Fruit fly (Drosophila melanogaster) whole organism, embryonic: ENCODE data around the gene CG8460.

ENCODE experiments used
- ATbp ChIP-seq: fragments of 200-800 bp; sonication (Bioruptor generic); optimal IDR thresholded peaks from 2 replicates; lab custom pipeline; 2017; ENCODE audit warnings: missing biosample characterization, mild to moderate bottlenecking, missing genetic modification characterization, missing genetic modification reagents
- Atf3 ChIP-seq: fragments of 200-800 bp; sonication (Bioruptor generic); optimal IDR thresholded peaks from 3 replicates; lab custom pipeline; 2016; ENCODE audit warnings: missing biosample characterization, missing genetic modification characterization
- B-H2 ChIP-seq: fragments of 200-800 bp; sonication (Bioruptor generic); optimal IDR thresholded peaks from 2 replicates; lab custom pipeline; 2018; ENCODE audit warnings: missing biosample characterization, mild to moderate bottlenecking, missing genetic modification characterization
- Blimp-1 ChIP-seq: fragments of 200-800 bp; sonication (Bioruptor generic); optimal IDR thresholded peaks from 3 replicates; lab custom pipeline; 2018; ENCODE audit warnings: missing biosample characterization, missing genetic modification characterization, mild to moderate bottlenecking, moderate library complexity, missing genetic modification reagents
- CG10565 ChIP-seq: fragments of 200-800 bp; sonication (Bioruptor generic); optimal IDR thresholded peaks from 3 replicates; lab custom pipeline; 2016; ENCODE audit warnings: missing biosample characterization, mild to moderate bottlenecking, missing genetic modification characterization
- CG11456 ChIP-seq: fragments of 200-800 bp; sonication (Bioruptor generic); IDR thresholded peaks from 3 replicates; pipeline ENCODE4 v1.3.6; 2022; ENCODE audit warnings: missing biosample characterization, missing genetic modification characterization
- CG12744 ChIP-seq: fragments of 200-800 bp; sonication (Bioruptor generic); optimal IDR thresholded peaks from 2 replicates; lab custom pipeline; 2016; ENCODE audit warnings: missing biosample characterization, missing genetic modification characterization
- CG12769 ChIP-seq: fragments of 200-800 bp; sonication (Bioruptor generic); optimal IDR thresholded peaks from 2 replicates; lab custom pipeline; 2019; ENCODE audit warnings: missing biosample characterization, mild to moderate bottlenecking, missing genetic modification characterization, moderate library complexity
- CG31441 ChIP-seq: fragments of 200-800 bp; sonication (Bioruptor generic); IDR thresholded peaks from 2 replicates; pipeline ENCODE4 v1.3.6; 2022; ENCODE audit warnings: missing biosample characterization, missing genetic modification characterization
- CG4328 ChIP-seq: fragments of 200-800 bp; sonication (Bioruptor generic); optimal IDR thresholded peaks from 3 replicates; lab custom pipeline; 2017; ENCODE audit warnings: missing biosample characterization, missing genetic modification reagents, missing genetic modification characterization
- CG7556 ChIP-seq: fragments of 200-800 bp; sonication (Bioruptor generic); optimal IDR thresholded peaks from 2 replicates; lab custom pipeline; 2017; ENCODE audit warnings: missing biosample characterization, mild to moderate bottlenecking, missing genetic modification characterization
- CG9609 ChIP-seq: fragments of 200-800 bp; sonication (Bioruptor generic); optimal IDR thresholded peaks from 3 replicates; lab custom pipeline; 2016; ENCODE audit warnings: missing biosample characterization, missing genetic modification characterization
- CHES-1-like ChIP-seq: fragments of 200-800 bp; sonication (Bioruptor generic); optimal IDR thresholded peaks from 2 replicates; lab custom pipeline; 2016; ENCODE audit warnings: missing biosample characterization, missing genetic modification characterization
- E2f2 ChIP-seq: fragments of 200-800 bp; sonication (Bioruptor generic); IDR thresholded peaks from 2 replicates; pipeline ENCODE4 v1.3.6; 2022; ENCODE audit warnings: missing biosample characterization, missing genetic modification characterization
- Elba2 ChIP-seq: fragments of 200-800 bp; sonication (Bioruptor generic); optimal IDR thresholded peaks from 3 replicates; lab custom pipeline; 2016; ENCODE audit warnings: missing biosample characterization, missing genetic modification characterization
- Fer3 ChIP-seq: fragments of 200-800 bp; sonication (Bioruptor generic); optimal IDR thresholded peaks from 2 replicates; lab custom pipeline; 2018; ENCODE audit warnings: missing biosample characterization, mild to moderate bottlenecking, missing genetic modification characterization, moderate library complexity
- Gug ChIP-seq: fragments of 200-800 bp; sonication (Bioruptor generic); IDR thresholded peaks from 4 replicates; pipeline ENCODE4 v1.3.6; 2022; ENCODE audit warnings: missing biosample characterization, missing genetic modification characterization
- Hmr ChIP-seq: fragments of 200-800 bp; sonication (Bioruptor generic); optimal IDR thresholded peaks from 3 replicates; lab custom pipeline; 2017; ENCODE audit warnings: mild to moderate bottlenecking, missing biosample characterization, missing genetic modification reagents, missing genetic modification characterization
- Jarid2 ChIP-seq: fragments of 200-800 bp; sonication (Bioruptor generic); optimal IDR thresholded peaks from 3 replicates; lab custom pipeline; 2017; ENCODE audit warnings: mild to moderate bottlenecking, missing biosample characterization, missing genetic modification reagents, missing genetic modification characterization
- Max ChIP-seq: fragments of 200-800 bp; sonication (Bioruptor generic); optimal IDR thresholded peaks from 2 replicates; lab custom pipeline; 2016; ENCODE audit warnings: missing biosample characterization, mild to moderate bottlenecking, missing genetic modification characterization
- Meics ChIP-seq: fragments of 200-800 bp; sonication (Bioruptor generic); optimal IDR thresholded peaks from 2 replicates; lab custom pipeline; 2017; ENCODE audit warnings: missing biosample characterization, mild to moderate bottlenecking, missing genetic modification characterization
- Myb ChIP-seq: fragments of 200-800 bp; sonication (Bioruptor generic); optimal IDR thresholded peaks from 2 replicates; lab custom pipeline; 2016; ENCODE audit warnings: missing biosample characterization, missing genetic modification characterization
- Neu2 ChIP-seq: fragments of 200-800 bp; sonication (Bioruptor generic); optimal IDR thresholded peaks from 3 replicates; lab custom pipeline; 2016; ENCODE audit warnings: missing biosample characterization, missing genetic modification characterization, borderline replicate concordance
- Ravus ChIP-seq: fragments of 200-800 bp; sonication (Bioruptor generic); IDR thresholded peaks from 2 replicates; pipeline ENCODE4 v1.3.6; 2022; ENCODE audit warnings: missing biosample characterization, missing genetic modification characterization
- Six4 ChIP-seq: fragments of 200-800 bp; sonication (Bioruptor generic); optimal IDR thresholded peaks from 2 replicates; lab custom pipeline; 2016; ENCODE audit warnings: missing biosample characterization, missing genetic modification characterization
- Spps ChIP-seq: fragments of 200-800 bp; sonication (Bioruptor generic); optimal IDR thresholded peaks from 2 replicates; lab custom pipeline; 2018; ENCODE audit warnings: missing biosample characterization, mild to moderate bottlenecking, missing genetic modification characterization
- TFAM ChIP-seq: fragments of 200-800 bp; sonication (Bioruptor generic); optimal IDR thresholded peaks from 2 replicates; lab custom pipeline; 2017; ENCODE audit warnings: missing biosample characterization, missing genetic modification characterization, inconsistent platforms
- Usf ChIP-seq: fragments of 200-800 bp; sonication (Bioruptor generic); optimal IDR thresholded peaks from 2 replicates; lab custom pipeline; 2017; ENCODE audit warnings: missing genotype, missing biosample characterization, missing genetic modification characterization
- Vsx1 ChIP-seq: fragments of 200-800 bp; sonication (Bioruptor generic); optimal IDR thresholded peaks from 2 replicates; lab custom pipeline; 2017; ENCODE audit warnings: missing biosample characterization, mild to moderate bottlenecking, missing genetic modification characterization, missing genetic modification reagents
- aop ChIP-seq: fragments of 200-800 bp; sonication (Bioruptor generic); IDR thresholded peaks from 2 replicates; pipeline ENCODE4 v1.3.6; 2022; ENCODE audit warnings: missing biosample characterization, missing genetic modification characterization
- ara ChIP-seq: fragments of 200-800 bp; sonication (Bioruptor generic); IDR thresholded peaks from 2 replicates; pipeline ENCODE4 v1.3.6; 2022; ENCODE audit warnings: missing biosample characterization, missing genetic modification characterization
- bab2 ChIP-seq: fragments of 200-800 bp; sonication (Bioruptor generic); optimal IDR thresholded peaks from 2 replicates; lab custom pipeline; 2016; ENCODE audit warnings: missing biosample characterization, missing genetic modification characterization
- bigmax ChIP-seq: fragments of 200-800 bp; sonication (Bioruptor generic); optimal IDR thresholded peaks from 2 replicates; lab custom pipeline; 2018; ENCODE audit warnings: missing biosample characterization, mild to moderate bottlenecking, missing genetic modification characterization
- chn ChIP-seq: fragments of 200-800 bp; sonication (Bioruptor generic); optimal IDR thresholded peaks from 2 replicates; lab custom pipeline; 2016; ENCODE audit warnings: missing biosample characterization, missing genetic modification characterization
- corto ChIP-seq: fragments of 200-800 bp; sonication (Bioruptor generic); optimal IDR thresholded peaks from 2 replicates; lab custom pipeline; 2016; ENCODE audit warnings: missing biosample characterization, mild to moderate bottlenecking, missing genetic modification characterization, moderate library complexity
- crc ChIP-seq: fragments of 200-800 bp; sonication (Bioruptor generic); optimal IDR thresholded peaks from 2 replicates; lab custom pipeline; 2016; ENCODE audit warnings: missing biosample characterization, missing genetic modification characterization
- da ChIP-seq: fragments of 200-800 bp; sonication (Bioruptor generic); optimal IDR thresholded peaks from 2 replicates; lab custom pipeline; 2016; ENCODE audit warnings: missing biosample characterization, missing genetic modification characterization
- dati ChIP-seq: fragments of 200-800 bp; sonication (Bioruptor generic); IDR thresholded peaks from 2 replicates; pipeline ENCODE4 v1.3.6; 2022; ENCODE audit warnings: missing biosample characterization, missing genetic modification characterization
- grau ChIP-seq: fragments of 200-800 bp; optimal IDR thresholded peaks from 3 replicates; lab custom pipeline; 2019; ENCODE audit warnings: missing biosample characterization, mild to moderate bottlenecking, missing genetic modification characterization, moderate library complexity
- hbn ChIP-seq: fragments of 200-800 bp; sonication (Bioruptor generic); IDR thresholded peaks from 2 replicates; pipeline ENCODE4 v1.3.6; 2022; ENCODE audit warnings: missing biosample characterization, missing genetic modification characterization; ENCODE audit not compliant: partially characterized antibody
- her ChIP-seq: fragments of 200-800 bp; sonication (Bioruptor generic); optimal IDR thresholded peaks from 2 replicates; lab custom pipeline; 2016; ENCODE audit warnings: missing biosample characterization, missing genetic modification characterization
- ind ChIP-seq: fragments of 200-800 bp; sonication (Bioruptor generic); optimal IDR thresholded peaks from 3 replicates; lab custom pipeline; 2016; ENCODE audit warnings: missing biosample characterization, missing genetic modification characterization
- lbe ChIP-seq: fragments of 200-800 bp; sonication (Bioruptor generic); optimal IDR thresholded peaks from 2 replicates; lab custom pipeline; 2016; ENCODE audit warnings: missing biosample characterization, mild to moderate bottlenecking, missing genetic modification characterization
- oc ChIP-seq: fragments of 200-800 bp; sonication (Bioruptor generic); optimal IDR thresholded peaks from 2 replicates; lab custom pipeline; 2018; ENCODE audit warnings: missing biosample characterization, mild to moderate bottlenecking, missing genetic modification characterization, moderate library complexity
- onecut ChIP-seq: fragments of 200-800 bp; sonication (Bioruptor generic); IDR thresholded peaks from 2 replicates; pipeline ENCODE4 v1.3.6; 2022; ENCODE audit warnings: missing biosample characterization, missing genetic modification characterization
- sima ChIP-seq: fragments of 200-800 bp; sonication (Bioruptor generic); optimal IDR thresholded peaks from 2 replicates; lab custom pipeline; 2016; ENCODE audit warnings: missing biosample characterization, missing genetic modification characterization
- slou ChIP-seq: fragments of 200-800 bp; sonication (Bioruptor generic); optimal IDR thresholded peaks from 3 replicates; lab custom pipeline; 2016; ENCODE audit warnings: missing biosample characterization, missing genetic modification characterization
- tll ChIP-seq, 2 experiments: fragments of 200-800 bp in 1 of 2; fragments of >200 bp in 1 of 2; sonication (Bioruptor generic) in 1 of 2; optimal IDR thresholded peaks; 2 replicates each; lab custom pipeline; 2017 to 2019; ENCODE audit warnings: missing biosample characterization in 2 of 2, missing genetic modification characterization in 2 of 2, mild to moderate bottlenecking in 1 of 2, moderate library complexity in 1 of 2
- unc-4 ChIP-seq: fragments of 200-800 bp; sonication (Bioruptor generic); IDR thresholded peaks from 2 replicates; pipeline ENCODE4 v1.3.6; 2022; ENCODE audit warnings: missing biosample characterization, missing genetic modification characterization; ENCODE audit not compliant: partially characterized antibody
- vvl ChIP-seq: fragments of 200-800 bp; sonication (Bioruptor generic); IDR thresholded peaks from 2 replicates; pipeline ENCODE4 v1.3.6; 2022; ENCODE audit warnings: missing biosample characterization, missing genetic modification characterization
- wor ChIP-seq: fragments of 200-800 bp; sonication (Bioruptor generic); IDR thresholded peaks from 2 replicates; pipeline ENCODE4 v1.3.6; 2022; ENCODE audit warnings: missing biosample characterization, missing genetic modification characterization

Gene CG8460

dm6 chr2L:8239712-8240245, 42.8 kb downstream of the CG8460 start, which contains the start of gene Pvr (continued):
- no peak for TF ChIP-seq CG7556 (GFP tag; lab: Kevin White, UChicago)
- no peak for TF ChIP-seq CG31441 (GFP tag; lab: Robert Waterston, UW)
- no peak for TF ChIP-seq Elba2
- TF ChIP-seq her (GFP tag; lab: Kevin White, UChicago), result no peak
- TF ChIP-seq CG12744, result no peak
- TF ChIP-seq Jarid2 (GFP tag; lab: Kevin White, UChicago), result peak; percentile 88
- no peak for TF ChIP-seq CG12769 (tag; lab: Kevin White, UChicago)
- TF ChIP-seq CG4328 (GFP tag; lab: Kevin White, UChicago), result no peak
- peak in 1 of 2 experiments; percentile 14 for TF ChIP-seq tll (GFP tag; optimal IDR thresholded peaks at IDR 0.05; lab: Kevin White, UChicago)
- TF ChIP-seq ind, result no peak
- no peak for TF ChIP-seq Six4 (GFP tag; lab: Kevin White, UChicago)
- TF ChIP-seq CHES-1-like, result no peak
- no peak for TF ChIP-seq chn (GFP tag; lab: Kevin White, UChicago)
- TF ChIP-seq oc (tag; lab: Kevin White, UChicago), result no peak
- TF ChIP-seq Vsx1, result no peak
- no peak for TF ChIP-seq B-H2 (GFP tag; lab: Kevin White, UChicago)
- no peak for TF ChIP-seq sima (GFP tag; lab: Kevin White, UChicago)
- no peak for TF ChIP-seq onecut (GFP tag; lab: Robert Waterston, UW)
- peak; percentile 31; the same call in 1 of the 2 replicates for TF ChIP-seq vvl (GFP tag; lab: Robert Waterston, UW)
- no peak for TF ChIP-seq corto (GFP tag; lab: Kevin White, UChicago)
- TF ChIP-seq Spps (tag; lab: Kevin White, UChicago), result no peak
- TF ChIP-seq bigmax (GFP tag; lab: Kevin White, UChicago), result no peak
- peak; percentile 32 for TF ChIP-seq lbe (GFP tag; lab: Kevin White, UChicago)
- TF ChIP-seq da, result no peak
- TF ChIP-seq Neu2, result no peak
- no peak for TF ChIP-seq ara
- TF ChIP-seq Usf (GFP tag; lab: Kevin White, UChicago), result no peak
- no peak for TF ChIP-seq Ravus
- TF ChIP-seq dati, result no peak
- TF ChIP-seq slou (GFP tag; lab: Kevin White, UChicago), result no peak
- TF ChIP-seq bab2, result no peak
- TF ChIP-seq Meics, result no peak
- TF ChIP-seq wor (GFP tag; lab: Robert Waterston, UW), result no peak
- peak; percentile 97 for TF ChIP-seq Myb
- no peak for TF ChIP-seq Atf3
- peak; percentile 94 for TF ChIP-seq unc-4 (GFP tag; lab: Robert Waterston, UW)
- no peak for TF ChIP-seq CG11456 (GFP tag; lab: Robert Waterston, UW)
- TF ChIP-seq crc (GFP tag; lab: Kevin White, UChicago), result no peak
- peak; percentile 4 for TF ChIP-seq Max
- TF ChIP-seq grau (tag; lab: Kevin White, UChicago), result no peak
- TF ChIP-seq CG9609 (GFP tag; lab: Kevin White, UChicago), result no peak
- TF ChIP-seq ATbp, result no peak
- TF ChIP-seq TFAM (GFP tag; lab: Kevin White, UChicago), result no peak
- TF ChIP-seq Hmr (GFP tag; lab: Kevin White, UChicago), result peak; percentile 64
- no peak for TF ChIP-seq Blimp-1 (GFP tag; lab: Kevin White, UChicago)
- peak; percentile 96 for TF ChIP-seq hbn
- TF ChIP-seq Fer3 (tag; lab: Kevin White, UChicago), result no peak
- no peak for TF ChIP-seq aop (GFP tag; lab: Robert Waterston, UW)
- TF ChIP-seq CG10565, result no peak
- peak; percentile 72 for TF ChIP-seq E2f2 (GFP tag; lab: Robert Waterston, UW)
- no peak; the same call in 3 of the 4 replicates for TF ChIP-seq Gug (GFP tag; lab: Robert Waterston, UW)
